Fruit fly (Drosophila melanogaster): ENCODE results near the gene CG15646.

The CG15646 gene

DNA sequence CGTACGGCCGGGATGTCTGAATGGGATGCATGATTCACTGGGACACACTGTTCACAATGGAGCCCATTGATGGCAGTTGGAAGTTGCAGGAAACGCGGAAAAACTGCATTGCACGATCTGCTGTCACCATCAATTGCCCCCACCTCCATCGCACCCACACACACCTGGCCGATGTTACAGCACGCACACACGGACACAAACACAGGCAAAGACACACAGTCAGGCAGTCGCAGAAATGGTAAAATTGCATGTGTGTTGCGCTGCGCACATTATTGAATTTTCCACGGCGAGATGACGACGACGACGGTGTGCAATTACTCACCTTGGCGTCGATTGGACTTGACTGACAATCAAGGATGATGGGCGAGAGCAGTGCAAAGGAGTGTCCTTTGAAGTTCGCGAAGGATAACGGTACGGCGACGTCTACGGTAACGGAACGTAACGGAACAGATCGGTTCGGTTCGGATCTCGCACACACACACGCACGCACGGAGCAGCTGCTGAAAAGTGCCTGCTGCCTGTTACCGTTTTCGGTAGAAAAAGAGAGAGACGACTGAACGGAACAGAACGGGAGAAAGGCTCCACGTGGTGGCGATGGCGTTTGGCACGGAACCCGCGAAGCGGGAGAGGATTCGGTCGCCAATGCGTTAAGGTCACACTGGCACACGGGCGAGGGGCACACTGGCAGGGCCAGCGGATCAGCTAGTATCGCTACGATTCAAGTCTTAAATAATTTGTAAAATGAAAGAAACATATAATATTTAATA, 39.3 kb upstream of the CG15646 start, which contains the start of the genes CG9281 and CG15601:
CG9281 (minus strand) TSS at position 556 of the 767 bp plus-strand sequence.
CG15601 (plus strand) TSS at position 664 of the 767 bp plus-strand sequence.
- TF ChIP-seq CG2678 (tag; optimal IDR thresholded peaks at IDR 0.05) = no peak
- no peak for TF ChIP-seq CG10147 (GFP tag; optimal IDR thresholded peaks at IDR 0.05)
- TF ChIP-seq CG6254 (GFP tag; optimal IDR thresholded peaks at IDR 0.05) = no peak
- TF ChIP-seq CG17359 (tag; optimal IDR thresholded peaks at IDR 0.05) = no peak
- TF ChIP-seq CG17361 (GFP tag; IDR thresholded peaks at IDR 0.05) = 0 out of 3 replicates have a peak, but pooled peaks have one; percentile 36
- TF ChIP-seq Meics (GFP tag; optimal IDR thresholded peaks at IDR 0.05) = peak; percentile 25
- peak; percentile 54 for TF ChIP-seq Lhr (GFP tag; optimal IDR thresholded peaks at IDR 0.05)
- no peak for TF ChIP-seq Xrp1 (GFP tag; IDR thresholded peaks at IDR 0.05)
- no peak for TF ChIP-seq nerfin-1 (tag; optimal IDR thresholded peaks at IDR 0.05)
- no peak for TF ChIP-seq CG12769 (tag; optimal IDR thresholded peaks at IDR 0.05)
- TF ChIP-seq crp (GFP tag; optimal IDR thresholded peaks at IDR 0.05) = peak in 1 of 2 experiments; percentile 39
- no peak for TF ChIP-seq CG6689 (GFP tag; IDR thresholded peaks at IDR 0.05)
- peak; percentile 67 for TF ChIP-seq Deaf1 (tag; optimal IDR thresholded peaks at IDR 0.05)
- TF ChIP-seq CoRest (tag; optimal IDR thresholded peaks at IDR 0.05) = no peak
- TF ChIP-seq knrl (GFP tag; IDR thresholded peaks at IDR 0.05; ENCODE audit: partially characterized antibody) = peak; percentile 48; the same call in 1 of the 3 replicates
- no peak for TF ChIP-seq Atf3 (GFP tag; optimal IDR thresholded peaks at IDR 0.05)
- TF ChIP-seq Dip2 (GFP tag; IDR thresholded peaks at IDR 0.05) = no peak
- TF ChIP-seq CG31441 (GFP tag; IDR thresholded peaks at IDR 0.05) = no peak
- TF ChIP-seq mirr (GFP tag; optimal IDR thresholded peaks at IDR 0.05) = peak; percentile 2
- TF ChIP-seq CG7963 (GFP tag; IDR thresholded peaks at IDR 0.05; ENCODE audit: partially characterized antibody) = no peak
- TF ChIP-seq HLH54F (GFP tag; optimal IDR thresholded peaks at IDR 0.05) = no peak
- TF ChIP-seq Hmr (GFP tag; optimal IDR thresholded peaks at IDR 0.05) = no peak
- no peak for TF ChIP-seq CG1647 (GFP tag; optimal IDR thresholded peaks at IDR 0.05)
- no peak for TF ChIP-seq ken (GFP tag; IDR thresholded peaks at IDR 0.05)
- TF ChIP-seq CG1024 (GFP tag; IDR thresholded peaks at IDR 0.05) = no peak
- TF ChIP-seq CG18764 (GFP tag; optimal IDR thresholded peaks at IDR 0.05) = no peak
- TF ChIP-seq sima (GFP tag; optimal IDR thresholded peaks at IDR 0.05) = no peak
- no peak for TF ChIP-seq CG9876 (GFP tag; optimal IDR thresholded peaks at IDR 0.05)
- TF ChIP-seq oc (tag; optimal IDR thresholded peaks at IDR 0.05) = no peak
- peak; percentile 77 for TF ChIP-seq MESR4 (GFP tag; optimal IDR thresholded peaks at IDR 0.05)
- no peak for TF ChIP-seq CG1792 (GFP tag; optimal IDR thresholded peaks at IDR 0.05)
- peak; percentile 41 for TF ChIP-seq CG1832 (GFP tag; optimal IDR thresholded peaks at IDR 0.05)
- TF ChIP-seq prd (optimal IDR thresholded peaks at IDR 0.05) = no peak
- TF ChIP-seq prd (GFP tag; IDR thresholded peaks at IDR 0.05) = no peak
- no peak for TF ChIP-seq CG18599 (GFP tag; optimal IDR thresholded peaks at IDR 0.05)
- no peak for TF ChIP-seq kay (GFP tag; optimal IDR thresholded peaks at IDR 0.05)
- TF ChIP-seq Ets97D (GFP tag; optimal IDR thresholded peaks at IDR 0.05) = peak; percentile 22
- no peak for TF ChIP-seq gcm2 (GFP tag; optimal IDR thresholded peaks at IDR 0.05)
- TF ChIP-seq sens (GFP tag) = no peak
- TF ChIP-seq CG14710 (tag; optimal IDR thresholded peaks at IDR 0.05) = peak; percentile 89
- peak; percentile 13 for TF ChIP-seq CG4328 (GFP tag; optimal IDR thresholded peaks at IDR 0.05)
- peak; percentile 44; the same call in 2 of the 3 replicates for TF ChIP-seq row (GFP tag; IDR thresholded peaks at IDR 0.05)
- TF ChIP-seq CG15514 (GFP tag; optimal IDR thresholded peaks at IDR 0.05) = peak; percentile 53
- no peak for TF ChIP-seq CG10431 (GFP tag; optimal IDR thresholded peaks at IDR 0.05)
- TF ChIP-seq CG4730 (GFP tag; IDR thresholded peaks at IDR 0.05) = no peak
- no peak for TF ChIP-seq CG14441 (GFP tag; IDR thresholded peaks at IDR 0.05)
- TF ChIP-seq MTF-1 (GFP tag; optimal IDR thresholded peaks at IDR 0.05; ENCODE audit: borderline replicate concordance) = peak; percentile 16
- TF ChIP-seq CG34422 (GFP tag; IDR thresholded peaks at IDR 0.05) = peak; percentile 53; the same call in 1 of the 3 replicates
- peak; percentile 9 for TF ChIP-seq sug (tag; optimal IDR thresholded peaks at IDR 0.05)

Data from whole organism, embryonic.